Worm (Caenorhabditis elegans): Measurements from ENCODE around the gene C33F10.12.

ce11 chrII:4797071-4797470, 40.5 kb downstream of the C33F10.12 start, which contains the start of gene C33F10.14:
- TF ChIP-seq unc-55 (GFP tag; optimal IDR thresholded peaks at IDR 0.05) (no peak), blmp-1 (tag; optimal IDR thresholded peaks at IDR 0.05; ENCODE audit: insufficient read depth) (no peak), lsy-2 (tag; optimal IDR thresholded peaks at IDR 0.05) (no peak), aly-2 (tag; optimal IDR thresholded peaks at IDR 0.05) (no peak), nhr-12 (tag; optimal IDR thresholded peaks at IDR 0.05) (no peak), ceh-82 (tag; optimal IDR thresholded peaks at IDR 0.05) (no peak), lin-39 (tag; optimal IDR thresholded peaks at IDR 0.05) (no peak), ztf-4 (tag; optimal IDR thresholded peaks at IDR 0.05) (no peak), R02D3.7 (tag; optimal IDR thresholded peaks at IDR 0.05) (no peak), ama-1 (optimal IDR thresholded peaks at IDR 0.05) (no peak), unc-62 (GFP tag; optimal IDR thresholded peaks at IDR 0.05) (no peak), lin-11 (tag; optimal IDR thresholded peaks at IDR 0.05) (no peak), nhr-23 (tag; optimal IDR thresholded peaks at IDR 0.05) (no peak), nhr-11 (tag; optimal IDR thresholded peaks at IDR 0.05) (no peak)

Data from whole organism, L2 larva.